Worm (Caenorhabditis elegans): ENCODE data around the gene sec-20.

Gene sec-20

DNA sequence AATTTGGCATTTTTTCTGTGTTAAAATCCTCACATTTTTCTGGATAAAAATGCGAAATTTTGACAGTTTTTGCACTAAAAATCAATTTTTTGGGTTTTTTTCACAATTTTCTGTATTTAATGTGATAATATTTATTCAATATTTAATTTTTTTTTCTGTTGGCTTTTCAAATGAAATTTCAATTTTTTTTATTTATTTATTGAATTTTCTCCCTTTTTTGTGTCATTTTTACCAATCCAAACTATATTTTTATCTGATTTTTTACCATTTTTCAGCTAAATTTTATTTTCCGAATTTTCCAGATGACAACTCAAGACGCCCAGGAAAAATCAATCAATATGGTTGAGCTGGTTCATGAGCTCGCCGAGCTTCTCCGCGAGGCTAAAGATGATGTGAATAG, 2.3 kb downstream of the sec-20 start, which contains the start of gene F40G9.17:
F40G9.17 (plus strand) TSS at position 301 of the 400 bp plus-strand sequence.
- no peak for TF ChIP-seq him-1 (tag; optimal IDR thresholded peaks at IDR 0.05)

- no peak for TF ChIP-seq him-1 (tag; optimal IDR thresholded peaks at IDR 0.05)
- no peak for TF ChIP-seq W03F9.2 (tag; optimal IDR thresholded peaks at IDR 0.05)
- TF ChIP-seq dao-5 (tag; optimal IDR thresholded peaks at IDR 0.05) = no peak
Observed at ce11 chrIII:203953-204352, 12.1 kb downstream of the sec-20 start.

DNA sequence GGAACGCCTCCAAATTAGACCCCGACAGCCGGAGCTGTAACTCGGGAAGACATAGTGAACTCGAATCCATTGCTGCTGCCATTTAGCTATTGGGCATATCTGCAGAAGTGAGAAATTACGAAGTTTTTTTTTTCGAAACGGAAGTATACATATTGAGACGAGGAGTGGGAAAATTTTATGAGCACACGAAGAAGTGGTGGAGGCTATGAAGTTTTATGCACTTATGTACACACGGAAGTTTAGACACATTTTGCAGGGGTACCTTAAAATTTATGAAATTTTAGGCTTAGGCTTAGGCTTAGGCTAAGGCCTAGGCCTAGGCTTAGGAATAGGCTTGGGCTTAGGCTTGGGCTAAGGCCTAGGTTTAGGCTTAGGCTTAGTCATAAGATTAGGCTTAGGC, 15.1 kb downstream of the sec-20 start, which contains the start of gene W10C4.1:
W10C4.1 (minus strand) TSS at position 101 of the 400 bp plus-strand sequence.
- TF ChIP-seq W03F9.2 (tag; optimal IDR thresholded peaks at IDR 0.05) (no peak), him-1 (tag; optimal IDR thresholded peaks at IDR 0.05) (no peak), dao-5 (tag; optimal IDR thresholded peaks at IDR 0.05) (no peak)

DNA sequence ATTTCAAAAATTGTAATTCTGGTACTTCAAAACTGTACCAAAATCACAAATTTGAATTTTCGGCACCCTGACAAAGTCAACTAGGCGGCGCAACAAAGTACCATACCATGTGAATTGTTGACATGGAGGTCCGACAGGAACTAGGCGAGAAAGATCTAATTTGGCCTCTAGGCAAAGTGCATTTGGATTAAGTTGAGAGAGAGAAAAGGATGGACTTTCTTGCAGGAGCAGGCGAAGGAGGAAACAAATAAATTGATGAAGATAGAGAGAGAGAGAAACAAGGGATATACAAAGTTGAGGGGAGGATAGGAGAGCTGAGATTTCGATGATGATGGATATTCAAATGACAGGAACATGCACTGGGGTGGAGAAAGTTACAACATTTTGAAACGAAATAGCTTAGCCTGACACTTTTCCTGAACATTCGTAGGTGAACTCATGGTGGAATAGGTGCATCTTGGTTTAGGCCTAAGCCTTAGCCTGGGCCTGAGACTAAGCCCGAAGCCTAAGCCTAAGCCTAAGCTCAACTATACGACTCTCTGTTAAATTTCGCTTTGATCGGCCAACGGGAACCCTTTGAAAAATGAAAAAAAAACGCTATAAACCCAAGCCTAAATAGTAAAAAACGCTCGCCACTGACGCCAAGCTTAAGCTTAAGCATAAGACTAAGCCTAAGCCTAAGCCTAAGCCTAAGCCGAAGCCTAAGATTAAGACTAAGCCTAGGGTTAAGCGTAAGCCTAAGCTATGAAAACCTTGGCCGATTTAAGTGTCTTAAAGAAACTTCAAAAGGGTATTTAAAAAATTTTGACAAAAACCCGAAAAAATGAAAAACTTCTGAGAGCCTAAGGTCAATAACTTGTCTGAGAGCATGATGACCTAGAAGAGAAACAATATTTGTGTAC, 17.1 kb downstream of the sec-20 start:
- no peak for TF ChIP-seq him-1 (tag; optimal IDR thresholded peaks at IDR 0.05)
- no peak for TF ChIP-seq dao-5 (tag; optimal IDR thresholded peaks at IDR 0.05)
- no peak for TF ChIP-seq W03F9.2 (tag; optimal IDR thresholded peaks at IDR 0.05)

- no peak for TF ChIP-seq dao-5 (tag; optimal IDR thresholded peaks at IDR 0.05)
- no peak for TF ChIP-seq him-1 (tag; optimal IDR thresholded peaks at IDR 0.05)
- no peak for TF ChIP-seq W03F9.2 (tag; optimal IDR thresholded peaks at IDR 0.05)
Observed at ce11 chrIII:209695-210091, 17.8 kb downstream of the sec-20 start, which contains the start of gene klp-20. TSS of gene klp-20 (plus strand) at chrIII:209992.

- TF ChIP-seq W03F9.2 (tag; optimal IDR thresholded peaks at IDR 0.05) (no peak), him-1 (tag; optimal IDR thresholded peaks at IDR 0.05) (no peak), dao-5 (tag; optimal IDR thresholded peaks at IDR 0.05) (no peak)
Observed at ce11 chrIII:211387-211786, 19.5 kb downstream of the sec-20 start.

ce11 chrIII:220368-220767, 28.5 kb downstream of the sec-20 start:
- TF ChIP-seq dao-5 (tag; optimal IDR thresholded peaks at IDR 0.05) (no peak), W03F9.2 (tag; optimal IDR thresholded peaks at IDR 0.05) (no peak)

ce11 chrIII:222508-222907, 30.6 kb downstream of the sec-20 start:
- TF ChIP-seq dao-5 (tag; optimal IDR thresholded peaks at IDR 0.05) (no peak), him-1 (tag; optimal IDR thresholded peaks at IDR 0.05) (no peak), W03F9.2 (tag; optimal IDR thresholded peaks at IDR 0.05) (no peak)

ce11 chrIII:227033-227432, 35.1 kb downstream of the sec-20 start:
- no peak for TF ChIP-seq him-1 (tag; optimal IDR thresholded peaks at IDR 0.05)
- TF ChIP-seq W03F9.2 (tag; optimal IDR thresholded peaks at IDR 0.05) = no peak
- no peak for TF ChIP-seq dao-5 (tag; optimal IDR thresholded peaks at IDR 0.05)

ce11 chrIII:230129-230528, 38.2 kb downstream of the sec-20 start, which contains the start of gene hpo-38:
TSS of gene hpo-38 (plus strand) at chrIII:230429.
- no peak for TF ChIP-seq him-1 (tag; optimal IDR thresholded peaks at IDR 0.05)
- no peak for TF ChIP-seq W03F9.2 (tag; optimal IDR thresholded peaks at IDR 0.05)
- no peak for TF ChIP-seq dao-5 (tag; optimal IDR thresholded peaks at IDR 0.05)

DNA sequence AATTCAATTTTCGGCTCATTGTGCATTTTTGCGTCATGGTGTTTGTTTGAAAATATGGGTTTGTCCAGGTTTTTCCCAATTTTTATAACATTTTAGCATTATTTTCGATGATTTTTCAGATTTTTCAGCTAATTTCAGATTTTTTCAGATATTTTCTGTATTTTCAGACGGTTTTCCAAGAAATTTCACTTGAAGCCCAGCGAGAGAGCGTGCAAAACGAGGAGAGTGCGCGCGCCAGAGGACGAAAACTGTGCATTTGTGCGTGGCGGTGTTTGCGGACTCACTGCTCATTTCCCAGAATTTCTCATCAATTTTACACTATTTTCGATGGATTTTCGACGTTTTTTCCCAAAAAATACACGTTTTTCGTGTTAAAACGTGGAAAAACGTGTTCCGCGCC, 43.2 kb downstream of the sec-20 start:
- TF ChIP-seq him-1 (tag; optimal IDR thresholded peaks at IDR 0.05) (peak; percentile 5), W03F9.2 (tag; optimal IDR thresholded peaks at IDR 0.05) (peak; percentile 20), dao-5 (tag; optimal IDR thresholded peaks at IDR 0.05) (no peak)

- TF ChIP-seq W03F9.2 (tag; optimal IDR thresholded peaks at IDR 0.05) (no peak), him-1 (tag; optimal IDR thresholded peaks at IDR 0.05) (no peak), dao-5 (tag; optimal IDR thresholded peaks at IDR 0.05) (no peak)
Observed at ce11 chrIII:235544-235943, 43.6 kb downstream of the sec-20 start, which contains the start of gene hpo-29. TSS of gene hpo-29 (plus strand) at chrIII:235844.

All from whole organism, L4/young adult.